Fruit fly (Drosophila melanogaster): ENCODE data around the gene IFT54.

- TF ChIP-seq psq (optimal IDR thresholded peaks at IDR 0.05) (no peak), Dll (optimal IDR thresholded peaks at IDR 0.05) (no peak), usp (GFP tag; optimal IDR thresholded peaks at IDR 0.05) (no peak)
Observed at dm6 chr3R:14335504-14335903, 33.3 kb downstream of the IFT54 start.
